Fruit fly (Drosophila melanogaster) whole organism, pupa: ENCODE results near the gene laza.

Experiments used
- CG10348 ChIP-seq: fragments of 200-800 bp; sonication (Bioruptor generic); IDR thresholded peaks from 2 replicates; pipeline ENCODE4 v1.3.6; 2022; ENCODE audit warnings: missing biosample characterization, missing genetic modification characterization
- CG12605 ChIP-seq: fragments of 200-800 bp; sonication (Bioruptor generic); IDR thresholded peaks from 2 replicates; pipeline ENCODE4 v1.3.6; 2022; ENCODE audit warnings: missing biosample characterization, missing genetic modification characterization
- CG13204 ChIP-seq: fragments of 200-800 bp; sonication (Bioruptor generic); optimal IDR thresholded peaks from 2 replicates; lab custom pipeline; 2018; ENCODE audit warnings: missing biosample characterization, mild to moderate bottlenecking, missing genetic modification characterization, moderate library complexity
- CG14655 ChIP-seq: fragments of 200-800 bp; sonication (Bioruptor generic); optimal IDR thresholded peaks from 3 replicates; lab custom pipeline; 2017; ENCODE audit warnings: mild to moderate bottlenecking, missing biosample characterization, missing genetic modification reagents, missing genetic modification characterization
- CG15710 ChIP-seq: fragments of 200-800 bp; sonication (Bioruptor generic); optimal IDR thresholded peaks from 2 replicates; lab custom pipeline; 2018; ENCODE audit warnings: missing biosample characterization, mild to moderate bottlenecking, missing genetic modification characterization, moderate library complexity
- CG17806 ChIP-seq: fragments of 200-800 bp; sonication (Bioruptor generic); optimal IDR thresholded peaks from 2 replicates; lab custom pipeline; 2018; ENCODE audit warnings: missing biosample characterization, mild to moderate bottlenecking, missing genetic modification characterization, moderate library complexity
- CG32121 ChIP-seq: fragments of 200-800 bp; sonication (Bioruptor generic); IDR thresholded peaks from 2 replicates; pipeline ENCODE4 v1.3.6; 2022; ENCODE audit warnings: missing biosample characterization, missing genetic modification characterization
- CG34367 ChIP-seq: fragments of 200-800 bp; sonication (Bioruptor generic); optimal IDR thresholded peaks from 2 replicates; lab custom pipeline; 2018; ENCODE audit warnings: missing biosample characterization, mild to moderate bottlenecking, missing genetic modification characterization
- CG8159 ChIP-seq: fragments of 200-800 bp; sonication (Bioruptor generic); optimal IDR thresholded peaks from 3 replicates; lab custom pipeline; 2018; ENCODE audit warnings: missing biosample characterization, mild to moderate bottlenecking, missing genetic modification characterization, moderate library complexity
- CG8301 ChIP-seq: fragments of 200-800 bp; sonication (Bioruptor generic); optimal IDR thresholded peaks from 2 replicates; lab custom pipeline; 2018; ENCODE audit warnings: missing biosample characterization, mild to moderate bottlenecking, missing genetic modification characterization
- CG9948 ChIP-seq: fragments of 200-800 bp; sonication (Bioruptor generic); optimal IDR thresholded peaks from 2 replicates; lab custom pipeline; 2018; ENCODE audit warnings: missing biosample characterization, mild to moderate bottlenecking, missing genetic modification characterization, moderate library complexity
- Ets98B ChIP-seq: fragments of 200-800 bp; sonication (Bioruptor generic); IDR thresholded peaks from 2 replicates; pipeline ENCODE4 v1.3.6; 2022; ENCODE audit warnings: missing biosample characterization, missing genetic modification characterization
- Pif1B ChIP-seq: fragments of 200-800 bp; sonication (Bioruptor generic); optimal IDR thresholded peaks from 3 replicates; lab custom pipeline; 2016; ENCODE audit warnings: missing biosample characterization, missing genetic modification characterization
- rn ChIP-seq: fragments of 200-800 bp; sonication (Bioruptor generic); IDR thresholded peaks from 2 replicates; pipeline ENCODE4 v1.3.6; 2022; ENCODE audit warnings: missing biosample characterization, missing genetic modification characterization

laza gene

dm6 chr3L:22416108-22416507 lies 44.8 kb downstream of the laza start:
- TF ChIP-seq CG9948 (tag; lab: Kevin White, UChicago) (no peak), CG12605 (GFP tag; lab: Robert Waterston, UW) (no peak), Ets98B (GFP tag; lab: Robert Waterston, UW) (no peak), CG32121 (GFP tag; lab: Robert Waterston, UW) (no peak), CG13204 (GFP tag; lab: Kevin White, UChicago) (no peak), Pif1B (no peak), CG14655 (GFP tag; lab: Kevin White, UChicago) (no peak), rn (GFP tag; lab: Robert Waterston, UW) (no peak), CG10348 (no peak), CG34367 (no peak), CG15710 (tag; lab: Kevin White, UChicago) (no peak), CG17806 (tag; lab: Kevin White, UChicago) (no peak), CG8301 (no peak), CG8159 (tag; lab: Kevin White, UChicago) (no peak)
